Fruit fly (Drosophila melanogaster) whole organism, pupa: ENCODE results near the gene sra.

ENCODE experiments used
- CG10348 ChIP-seq: fragments of 200-800 bp; sonication (Bioruptor generic); IDR thresholded peaks from 2 replicates; pipeline ENCODE4 v1.3.6; 2022; ENCODE audit warnings: missing biosample characterization, missing genetic modification characterization
- CG12605 ChIP-seq: fragments of 200-800 bp; sonication (Bioruptor generic); IDR thresholded peaks from 2 replicates; pipeline ENCODE4 v1.3.6; 2022; ENCODE audit warnings: missing biosample characterization, missing genetic modification characterization
- CG13204 ChIP-seq: fragments of 200-800 bp; sonication (Bioruptor generic); optimal IDR thresholded peaks from 2 replicates; lab custom pipeline; 2018; ENCODE audit warnings: missing biosample characterization, mild to moderate bottlenecking, missing genetic modification characterization, moderate library complexity
- CG14655 ChIP-seq: fragments of 200-800 bp; sonication (Bioruptor generic); optimal IDR thresholded peaks from 3 replicates; lab custom pipeline; 2017; ENCODE audit warnings: mild to moderate bottlenecking, missing biosample characterization, missing genetic modification reagents, missing genetic modification characterization
- CG15710 ChIP-seq: fragments of 200-800 bp; sonication (Bioruptor generic); optimal IDR thresholded peaks from 2 replicates; lab custom pipeline; 2018; ENCODE audit warnings: missing biosample characterization, mild to moderate bottlenecking, missing genetic modification characterization, moderate library complexity
- CG17806 ChIP-seq: fragments of 200-800 bp; sonication (Bioruptor generic); optimal IDR thresholded peaks from 2 replicates; lab custom pipeline; 2018; ENCODE audit warnings: missing biosample characterization, mild to moderate bottlenecking, missing genetic modification characterization, moderate library complexity
- CG32121 ChIP-seq: fragments of 200-800 bp; sonication (Bioruptor generic); IDR thresholded peaks from 2 replicates; pipeline ENCODE4 v1.3.6; 2022; ENCODE audit warnings: missing biosample characterization, missing genetic modification characterization
- CG34367 ChIP-seq: fragments of 200-800 bp; sonication (Bioruptor generic); optimal IDR thresholded peaks from 2 replicates; lab custom pipeline; 2018; ENCODE audit warnings: missing biosample characterization, mild to moderate bottlenecking, missing genetic modification characterization
- CG4496 ChIP-seq: fragments of 200-800 bp; sonication (Bioruptor generic); IDR thresholded peaks from 3 replicates; pipeline ENCODE4 v1.3.6; 2022; ENCODE audit warnings: missing biosample characterization, missing genetic modification characterization
- CG8159 ChIP-seq: fragments of 200-800 bp; sonication (Bioruptor generic); optimal IDR thresholded peaks from 3 replicates; lab custom pipeline; 2018; ENCODE audit warnings: missing biosample characterization, mild to moderate bottlenecking, missing genetic modification characterization, moderate library complexity
- CG8301 ChIP-seq: fragments of 200-800 bp; sonication (Bioruptor generic); optimal IDR thresholded peaks from 2 replicates; lab custom pipeline; 2018; ENCODE audit warnings: missing biosample characterization, mild to moderate bottlenecking, missing genetic modification characterization
- CG9948 ChIP-seq: fragments of 200-800 bp; sonication (Bioruptor generic); optimal IDR thresholded peaks from 2 replicates; lab custom pipeline; 2018; ENCODE audit warnings: missing biosample characterization, mild to moderate bottlenecking, missing genetic modification characterization, moderate library complexity
- D1 ChIP-seq: fragments of 200-800 bp; sonication (Bioruptor generic); optimal IDR thresholded peaks from 2 replicates; lab custom pipeline; 2018; ENCODE audit warnings: missing biosample characterization, mild to moderate bottlenecking, missing genetic modification characterization, moderate library complexity
- EcR ChIP-seq: fragments of 200-800 bp; sonication (Bioruptor generic); optimal IDR thresholded peaks from 3 replicates; lab custom pipeline; 2019; ENCODE audit warnings: missing biosample characterization, missing genetic modification characterization, mild to moderate bottlenecking, moderate library complexity, missing genetic modification reagents
- Ets98B ChIP-seq: fragments of 200-800 bp; sonication (Bioruptor generic); IDR thresholded peaks from 2 replicates; pipeline ENCODE4 v1.3.6; 2022; ENCODE audit warnings: missing biosample characterization, missing genetic modification characterization
- Pif1A ChIP-seq: fragments of 200-800 bp; sonication (Bioruptor generic); optimal IDR thresholded peaks from 3 replicates; lab custom pipeline; 2016; ENCODE audit warnings: missing biosample characterization, missing genetic modification characterization
- Pif1B ChIP-seq: fragments of 200-800 bp; sonication (Bioruptor generic); optimal IDR thresholded peaks from 3 replicates; lab custom pipeline; 2016; ENCODE audit warnings: missing biosample characterization, missing genetic modification characterization
- Snoo ChIP-seq: fragments of 200-800 bp; sonication (Bioruptor generic); optimal IDR thresholded peaks from 3 replicates; lab custom pipeline; 2017; ENCODE audit warnings: missing biosample characterization, mild to moderate bottlenecking, missing genetic modification characterization, inconsistent platforms
- fd96Ca ChIP-seq: fragments of 200-800 bp; sonication (Bioruptor generic); IDR thresholded peaks from 3 replicates; pipeline ENCODE4 v1.3.6; 2022; ENCODE audit warnings: missing biosample characterization, missing genetic modification characterization
- gl ChIP-seq: fragments of 200-800 bp; sonication (Bioruptor generic); optimal IDR thresholded peaks from 2 replicates; lab custom pipeline; 2018; ENCODE audit warnings: missing biosample characterization, mild to moderate bottlenecking, missing genetic modification characterization
- rn ChIP-seq: fragments of 200-800 bp; sonication (Bioruptor generic); IDR thresholded peaks from 2 replicates; pipeline ENCODE4 v1.3.6; 2022; ENCODE audit warnings: missing biosample characterization, missing genetic modification characterization

The sra gene

DNA sequence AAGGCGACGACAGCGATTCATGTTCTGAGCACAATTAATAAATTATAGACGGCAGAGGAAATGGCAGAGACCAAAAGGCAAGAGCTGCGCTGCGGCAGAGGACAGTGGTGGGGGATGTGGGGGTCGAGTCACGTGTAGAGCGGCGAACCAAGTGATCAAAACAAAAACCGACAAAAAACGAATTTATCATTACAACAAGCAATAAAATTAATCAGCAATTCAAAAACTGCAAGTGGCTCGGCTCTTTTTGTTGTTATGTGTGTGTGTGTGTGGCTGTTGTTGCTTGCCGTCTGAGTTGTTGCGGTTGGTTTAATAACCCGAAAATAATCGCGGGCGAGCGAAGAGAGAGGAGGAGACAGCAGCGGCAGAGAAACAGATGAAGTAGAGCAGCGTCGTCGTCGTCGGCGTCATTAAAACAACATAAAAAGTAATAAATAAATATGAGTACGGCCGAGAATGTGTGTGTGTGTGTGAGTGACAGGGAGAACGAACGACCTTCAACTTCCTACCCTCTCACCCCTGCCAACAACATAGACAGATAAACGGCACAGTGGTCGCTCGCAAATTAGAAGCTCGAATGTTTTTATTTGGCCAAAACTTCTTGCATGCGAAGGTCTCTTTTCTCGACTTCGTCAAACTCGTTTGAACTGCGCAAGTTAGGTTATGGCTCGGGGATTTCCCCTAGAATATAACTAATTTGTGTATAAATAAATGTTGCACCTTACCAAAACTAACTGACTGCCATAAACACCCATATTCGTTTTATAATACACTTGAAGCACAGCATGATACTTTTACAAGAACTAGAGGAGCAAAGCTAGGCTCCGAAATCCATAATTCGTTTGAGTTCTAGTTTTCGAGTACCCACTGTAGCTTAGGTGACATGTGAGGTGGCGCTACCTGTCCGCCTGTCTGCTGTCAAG is 44.8 kb downstream of the sra start:
- TF ChIP-seq Pif1B (GFP tag; lab: Kevin White, UChicago) (peak; percentile 56), CG15710 (tag; lab: Kevin White, UChicago) (peak; percentile 72), CG4496 (no peak), D1 (no peak), gl (no peak), fd96Ca (no peak), CG13204 (GFP tag; lab: Kevin White, UChicago) (peak; percentile 35), CG17806 (tag; lab: Kevin White, UChicago) (peak; percentile 62), CG34367 (tag; lab: Kevin White, UChicago) (peak; percentile 41), CG32121 (no peak), CG14655 (GFP tag; lab: Kevin White, UChicago) (peak; percentile 82), CG9948 (tag; lab: Kevin White, UChicago) (peak; percentile 70), CG8301 (tag; lab: Kevin White, UChicago) (peak; percentile 75), Pif1A (peak; percentile 80), Snoo (tag; lab: Kevin White, UChicago) (peak; percentile 48), CG12605 (GFP tag; lab: Robert Waterston, UW) (no peak), rn (GFP tag; lab: Robert Waterston, UW) (no peak), CG8159 (tag; lab: Kevin White, UChicago) (peak; percentile 79), EcR (GFP tag; lab: Kevin White, UChicago) (peak; percentile 91), CG10348 (GFP tag; lab: Robert Waterston, UW) (no peak), Ets98B (GFP tag; lab: Robert Waterston, UW) (no peak)

DNA sequence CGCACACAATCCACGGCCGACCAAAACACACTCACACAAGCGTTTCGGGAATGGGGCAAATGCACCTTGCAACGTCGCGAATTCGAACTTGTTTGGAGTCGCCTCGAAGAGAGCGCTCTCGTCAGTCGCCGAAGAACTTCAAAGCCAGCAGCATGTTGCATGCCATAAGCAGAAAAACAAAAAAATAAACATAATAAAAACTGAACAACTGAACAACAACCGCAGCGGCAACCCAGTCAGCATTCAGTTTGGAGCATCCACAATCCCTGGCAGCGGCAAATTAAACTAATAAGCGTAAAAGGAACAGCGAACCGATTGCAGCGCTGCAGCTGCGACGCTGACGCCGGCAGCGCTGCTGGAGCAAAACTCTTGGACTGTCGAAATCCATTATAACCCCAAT is 45.8 kb downstream of the sra start:
- no peak for TF ChIP-seq CG9948 (tag; lab: Kevin White, UChicago)
- no peak for TF ChIP-seq CG15710 (tag; lab: Kevin White, UChicago)
- peak; percentile 65 for TF ChIP-seq CG13204 (GFP tag; lab: Kevin White, UChicago)
- TF ChIP-seq gl = peak; percentile 52
- peak; percentile 4 for TF ChIP-seq EcR (GFP tag; lab: Kevin White, UChicago)

DNA sequence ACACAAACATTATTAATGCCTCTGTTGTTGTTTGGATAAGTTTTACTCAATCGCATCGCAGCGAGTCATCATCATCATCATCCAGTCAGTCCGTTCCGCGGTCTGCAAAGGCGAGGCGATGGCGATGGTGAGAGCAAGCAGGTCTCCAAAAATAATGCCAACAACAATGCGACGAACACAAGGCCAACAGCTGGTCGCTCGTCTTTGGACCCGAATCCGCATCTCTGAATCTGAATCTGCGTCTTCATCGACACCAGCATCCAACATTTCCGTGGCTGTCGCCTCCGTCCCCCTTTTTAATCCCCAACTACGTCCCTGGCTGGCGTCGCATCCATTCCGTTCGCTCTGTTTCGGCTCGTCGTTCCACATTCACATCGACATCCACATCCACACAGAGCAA is 47.5 kb downstream of the sra start:
- TF ChIP-seq CG14655 (GFP tag; lab: Kevin White, UChicago) (no peak), CG8301 (tag; lab: Kevin White, UChicago) (no peak), CG13204 (GFP tag; lab: Kevin White, UChicago) (peak; percentile 90), EcR (GFP tag; lab: Kevin White, UChicago) (peak; percentile 66), CG32121 (no peak)
- TF ChIP-seq, all 21 proteins: peak for 2

DNA sequence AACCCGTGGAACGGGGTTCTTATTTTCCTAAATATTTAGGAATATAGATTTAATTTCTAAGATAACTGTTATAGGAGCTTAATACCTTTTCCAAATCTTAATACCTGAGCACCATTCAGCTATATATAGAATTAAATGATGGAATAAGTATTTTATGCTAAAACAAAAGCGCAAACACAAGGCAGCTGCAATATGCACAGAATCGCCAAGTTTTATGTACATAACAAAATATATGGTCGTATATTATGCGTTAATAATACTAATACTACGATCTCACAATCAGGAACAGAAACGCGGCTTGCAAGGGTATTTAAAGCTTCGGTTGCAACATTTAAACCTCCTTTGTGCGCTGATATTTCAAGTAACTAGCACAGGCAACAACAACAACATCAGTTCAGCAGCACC is 47.9 kb downstream of the sra start:
- TF ChIP-seq CG32121 (no peak), CG15710 (tag; lab: Kevin White, UChicago) (peak; percentile 90), Pif1B (GFP tag; lab: Kevin White, UChicago) (peak; percentile 90), CG8301 (tag; lab: Kevin White, UChicago) (peak; percentile 86), Ets98B (GFP tag; lab: Robert Waterston, UW) (no peak), CG34367 (tag; lab: Kevin White, UChicago) (peak; percentile 83), CG4496 (no peak), CG8159 (tag; lab: Kevin White, UChicago) (peak; percentile 95), CG14655 (GFP tag; lab: Kevin White, UChicago) (peak; percentile 92), CG9948 (tag; lab: Kevin White, UChicago) (peak; percentile 93), rn (GFP tag; lab: Robert Waterston, UW) (no peak), CG17806 (tag; lab: Kevin White, UChicago) (peak; percentile 88), CG13204 (GFP tag; lab: Kevin White, UChicago) (no peak), fd96Ca (no peak), Snoo (tag; lab: Kevin White, UChicago) (peak; percentile 87), CG10348 (GFP tag; lab: Robert Waterston, UW) (no peak), EcR (GFP tag; lab: Kevin White, UChicago) (no peak), CG12605 (GFP tag; lab: Robert Waterston, UW) (no peak), Pif1A (peak; percentile 81), gl (peak; percentile 27), D1 (peak; percentile 83)
- TF ChIP-seq, all 21 proteins: peak for 12

DNA sequence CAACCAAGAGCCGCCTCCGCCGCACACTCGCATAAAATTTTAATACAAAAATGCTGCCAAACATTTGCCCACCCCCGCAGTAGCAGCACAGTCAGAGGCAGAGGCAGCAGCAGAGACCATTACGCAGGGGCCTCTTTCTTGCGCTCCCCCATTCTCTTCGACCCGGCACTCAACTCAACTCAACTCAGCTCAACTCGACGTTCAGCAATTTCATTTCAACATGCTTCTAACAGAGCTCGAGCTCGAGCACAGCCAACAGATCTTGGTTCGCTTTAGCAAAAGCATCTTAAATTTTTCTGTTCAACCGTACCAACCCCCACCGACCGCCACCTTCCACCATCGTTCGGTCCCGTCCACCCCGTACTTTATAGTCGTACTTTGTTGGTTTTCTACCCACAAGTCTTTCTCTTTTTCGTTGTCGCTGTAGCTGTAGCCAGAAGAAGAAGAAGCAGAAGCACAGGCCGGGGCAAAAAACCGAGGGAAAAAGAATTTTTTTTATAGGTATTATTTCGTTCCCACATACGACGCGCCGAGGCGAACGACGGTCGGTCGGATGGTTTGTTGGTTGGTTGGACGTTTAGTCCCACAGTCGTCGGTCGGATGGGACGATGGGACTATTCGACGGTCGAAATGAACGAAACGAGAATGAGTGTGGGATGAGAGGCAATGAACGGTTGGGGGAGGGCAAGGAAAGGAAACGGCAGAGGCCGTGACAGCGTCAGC is 48.6 kb downstream of the sra start:
- TF ChIP-seq CG13204 (GFP tag; lab: Kevin White, UChicago) (peak; percentile 76), EcR (GFP tag; lab: Kevin White, UChicago) (peak; percentile 96), CG32121 (no peak)
